Fruit fly (Drosophila melanogaster) whole organism, pupa: Measurements from ENCODE around the gene Dop1R2.

Source experiments
- CG10348 ChIP-seq: fragments of 200-800 bp; sonication (Bioruptor generic); IDR thresholded peaks from 2 replicates; pipeline ENCODE4 v1.3.6; 2022; ENCODE audit warnings: missing biosample characterization, missing genetic modification characterization
- CG13204 ChIP-seq: fragments of 200-800 bp; sonication (Bioruptor generic); optimal IDR thresholded peaks from 2 replicates; lab custom pipeline; 2018; ENCODE audit warnings: missing biosample characterization, mild to moderate bottlenecking, missing genetic modification characterization, moderate library complexity
- CG8159 ChIP-seq: fragments of 200-800 bp; sonication (Bioruptor generic); optimal IDR thresholded peaks from 3 replicates; lab custom pipeline; 2018; ENCODE audit warnings: missing biosample characterization, mild to moderate bottlenecking, missing genetic modification characterization, moderate library complexity

- TF ChIP-seq CG10348 (GFP tag; lab: Robert Waterston, UW) (no peak), CG13204 (no peak), CG8159 (tag; lab: Kevin White, UChicago) (no peak)
These were observed 47.5 kb upstream of the Dop1R2 start for dm6 chr3R:29707258-29707657.
